Fruit fly (Drosophila melanogaster) whole organism, embryonic: ENCODE results near the gene gdl.

Source experiments
- Antp ChIP-seq: fragments of 200-800 bp; sonication (Bioruptor generic); optimal IDR thresholded peaks from 3 replicates; lab custom pipeline; 2016; ENCODE audit warnings: missing biosample characterization, missing genetic modification characterization
- BEAF-32 ChIP-seq: fragments of 200-800 bp; sonication (Bioruptor generic); optimal IDR thresholded peaks from 3 replicates; lab custom pipeline; 2017; ENCODE audit warnings: missing biosample characterization, missing genetic modification characterization, mild to moderate bottlenecking, moderate library complexity, missing genetic modification reagents
- Bgb ChIP-seq: fragments of 200-800 bp; sonication (Bioruptor generic); IDR thresholded peaks from 2 replicates; pipeline ENCODE4 v1.3.6; 2022; ENCODE audit warnings: missing biosample characterization, missing genetic modification characterization; ENCODE audit not compliant: partially characterized antibody
- CG10321 ChIP-seq: fragments of 200-800 bp; sonication (Bioruptor generic); IDR thresholded peaks from 2 replicates; pipeline ENCODE4 v1.3.6; 2022; ENCODE audit warnings: missing biosample characterization, missing genetic modification characterization
- CG1233 ChIP-seq: fragments of 200-800 bp; sonication (Bioruptor generic); optimal IDR thresholded peaks from 4 replicates; lab custom pipeline; 2018; ENCODE audit warnings: missing biosample characterization, mild to moderate bottlenecking, missing genetic modification characterization
- CG12659 ChIP-seq: fragments of 200-800 bp; sonication (Bioruptor generic); optimal IDR thresholded peaks from 3 replicates; lab custom pipeline; 2017; ENCODE audit warnings: mild to moderate bottlenecking, missing biosample characterization, missing genetic modification reagents, missing genetic modification characterization
- CG15269 ChIP-seq: fragments of 200-800 bp; sonication (Bioruptor generic); optimal IDR thresholded peaks from 2 replicates; lab custom pipeline; 2018; ENCODE audit warnings: missing biosample characterization, mild to moderate bottlenecking, missing genetic modification characterization, moderate library complexity
- CG1529 ChIP-seq: fragments of 200-800 bp; sonication (Bioruptor generic); optimal IDR thresholded peaks from 3 replicates; lab custom pipeline; 2018; ENCODE audit warnings: missing biosample characterization, missing genetic modification characterization
- CG15514 ChIP-seq: fragments of 200-800 bp; sonication (Bioruptor generic); optimal IDR thresholded peaks from 3 replicates; lab custom pipeline; 2017; ENCODE audit warnings: missing biosample characterization, missing genetic modification characterization, mild to moderate bottlenecking, moderate library complexity, missing genetic modification reagents
- CG15601 ChIP-seq: fragments of 200-800 bp; sonication (Bioruptor generic); optimal IDR thresholded peaks from 3 replicates; lab custom pipeline; 2019; ENCODE audit warnings: missing biosample characterization, mild to moderate bottlenecking, missing genetic modification characterization, moderate library complexity
- CG16863 ChIP-seq: fragments of 200-800 bp; sonication (Bioruptor generic); optimal IDR thresholded peaks from 3 replicates; lab custom pipeline; 2016; ENCODE audit warnings: missing biosample characterization, missing genetic modification characterization
- CG31365 ChIP-seq: fragments of 200-800 bp; sonication (Bioruptor generic); optimal IDR thresholded peaks from 2 replicates; lab custom pipeline; 2018; ENCODE audit warnings: missing biosample characterization, mild to moderate bottlenecking, missing genetic modification characterization
- CG32532 ChIP-seq: fragments of 200-800 bp; sonication (Bioruptor generic); IDR thresholded peaks from 2 replicates; pipeline ENCODE4 v1.3.6; 2022; ENCODE audit warnings: missing biosample characterization, missing genetic modification characterization
- CG4404 ChIP-seq: fragments of 200-800 bp; sonication (Bioruptor generic); IDR thresholded peaks from 2 replicates; pipeline ENCODE4 v1.3.6; 2022; ENCODE audit warnings: missing biosample characterization, missing genetic modification characterization
- CG6254 ChIP-seq: fragments of 200-800 bp; sonication (Bioruptor generic); optimal IDR thresholded peaks from 3 replicates; lab custom pipeline; 2017; ENCODE audit warnings: mild to moderate bottlenecking, missing biosample characterization, missing genetic modification reagents, missing genetic modification characterization
- CG6272 ChIP-seq: fragments of 200-800 bp; sonication (Bioruptor generic); IDR thresholded peaks from 2 replicates; pipeline ENCODE4 v1.3.6; 2022; ENCODE audit warnings: missing biosample characterization, missing genetic modification characterization
- CG7963 ChIP-seq: fragments of 200-800 bp; sonication (Bioruptor generic); IDR thresholded peaks from 3 replicates; pipeline ENCODE4 v1.3.6; 2022; ENCODE audit warnings: missing biosample characterization, missing genetic modification characterization; ENCODE audit not compliant: partially characterized antibody
- CG9817 ChIP-seq: fragments of 200-800 bp; sonication (Bioruptor generic); optimal IDR thresholded peaks from 2 replicates; lab custom pipeline; 2018; ENCODE audit warnings: missing biosample characterization, mild to moderate bottlenecking, missing genetic modification characterization, moderate library complexity
- CG9932 ChIP-seq: fragments of 200-800 bp; sonication (Bioruptor generic); IDR thresholded peaks from 2 replicates; pipeline ENCODE4 v1.3.6; 2022; ENCODE audit warnings: missing biosample characterization, missing genetic modification characterization
- CrebB ChIP-seq: fragments of 200-800 bp; sonication (Bioruptor generic); optimal IDR thresholded peaks from 3 replicates; lab custom pipeline; 2018; ENCODE audit warnings: missing biosample characterization, mild to moderate bottlenecking, missing genetic modification characterization
- Doc3 ChIP-seq: fragments of 200-800 bp; sonication (Bioruptor generic); IDR thresholded peaks from 3 replicates; pipeline ENCODE4 v1.3.6; 2022; ENCODE audit warnings: missing biosample characterization, missing genetic modification characterization; ENCODE audit not compliant: partially characterized antibody
- Dp ChIP-seq: fragments of 200-800 bp; sonication (Bioruptor generic); optimal IDR thresholded peaks from 2 replicates; lab custom pipeline; 2018; ENCODE audit warnings: missing biosample characterization, mild to moderate bottlenecking, missing genetic modification characterization, moderate library complexity
- ERR ChIP-seq: fragments of 200-800 bp; sonication (Bioruptor generic); optimal IDR thresholded peaks from 2 replicates; lab custom pipeline; 2016; ENCODE audit warnings: missing biosample characterization, missing genetic modification characterization
- HmgZ ChIP-seq: fragments of 200-800 bp; sonication (Bioruptor generic); optimal IDR thresholded peaks from 2 replicates; lab custom pipeline; 2018; ENCODE audit warnings: missing biosample characterization, mild to moderate bottlenecking, missing genetic modification characterization
- Jarid2 ChIP-seq: fragments of 200-800 bp; sonication (Bioruptor generic); optimal IDR thresholded peaks from 3 replicates; lab custom pipeline; 2017; ENCODE audit warnings: mild to moderate bottlenecking, missing biosample characterization, missing genetic modification reagents, missing genetic modification characterization
- Lim3 ChIP-seq: fragments of 200-800 bp; sonication (Bioruptor generic); IDR thresholded peaks from 2 replicates; pipeline ENCODE4 v1.3.6; 2022; ENCODE audit warnings: missing biosample characterization, missing genetic modification characterization
- Max ChIP-seq: fragments of 200-800 bp; sonication (Bioruptor generic); optimal IDR thresholded peaks from 2 replicates; lab custom pipeline; 2016; ENCODE audit warnings: missing biosample characterization, mild to moderate bottlenecking, missing genetic modification characterization
- Opbp ChIP-seq: fragments of 200-800 bp; sonication (Bioruptor generic); IDR thresholded peaks from 3 replicates; pipeline ENCODE4 v1.3.6; 2022; ENCODE audit warnings: missing biosample characterization, missing genetic modification characterization; ENCODE audit not compliant: partially characterized antibody
- Six4 ChIP-seq: fragments of 200-800 bp; sonication (Bioruptor generic); optimal IDR thresholded peaks from 2 replicates; lab custom pipeline; 2016; ENCODE audit warnings: missing biosample characterization, missing genetic modification characterization
- Sry-β ChIP-seq: fragments of 200-800 bp; sonication (Bioruptor generic); optimal IDR thresholded peaks from 2 replicates; lab custom pipeline; 2018; ENCODE audit warnings: missing biosample characterization, mild to moderate bottlenecking, missing genetic modification characterization, moderate library complexity
- ap ChIP-seq: fragments of 200-800 bp; sonication (Bioruptor generic); IDR thresholded peaks from 2 replicates; pipeline ENCODE4 v1.3.6; 2022; ENCODE audit warnings: missing biosample characterization, missing genetic modification characterization
- bcd ChIP-seq: fragments of 200-800 bp; sonication (Bioruptor generic); optimal IDR thresholded peaks from 2 replicates; lab custom pipeline; 2017; ENCODE audit warnings: missing biosample characterization, mild to moderate bottlenecking, missing genetic modification characterization
- br ChIP-seq: fragments of >200 bp; optimal IDR thresholded peaks from 2 replicates; lab custom pipeline; 2017
- cas ChIP-seq: fragments of 200-800 bp; sonication (Bioruptor generic); IDR thresholded peaks from 2 replicates; pipeline ENCODE4 v1.3.6; 2022; ENCODE audit warnings: missing biosample characterization, missing genetic modification characterization
- corto ChIP-seq: fragments of 200-800 bp; sonication (Bioruptor generic); optimal IDR thresholded peaks from 2 replicates; lab custom pipeline; 2016; ENCODE audit warnings: missing biosample characterization, mild to moderate bottlenecking, missing genetic modification characterization, moderate library complexity
- en ChIP-seq: fragments of 200-800 bp; sonication (Bioruptor generic); optimal IDR thresholded peaks from 2 replicates; lab custom pipeline; 2016; ENCODE audit warnings: missing biosample characterization, missing genetic modification characterization
- eyg ChIP-seq: fragments of 200-800 bp; sonication (Bioruptor generic); optimal IDR thresholded peaks from 3 replicates; lab custom pipeline; 2016; ENCODE audit warnings: missing biosample characterization, missing genetic modification characterization
- fd64A ChIP-seq: fragments of 200-800 bp; sonication (Bioruptor generic); optimal IDR thresholded peaks from 3 replicates; lab custom pipeline; 2018; ENCODE audit warnings: missing biosample characterization, mild to moderate bottlenecking, missing genetic modification characterization
- ftz-f1 ChIP-seq: fragments of 200-800 bp; sonication (Bioruptor generic); optimal IDR thresholded peaks from 2 replicates; lab custom pipeline; 2016; ENCODE audit warnings: missing biosample characterization, missing genetic modification characterization
- fu2 ChIP-seq: fragments of 200-800 bp; sonication (Bioruptor generic); optimal IDR thresholded peaks from 2 replicates; lab custom pipeline; 2016; ENCODE audit warnings: missing biosample characterization, missing genetic modification characterization
- grn ChIP-seq: fragments of 200-800 bp; sonication (Bioruptor generic); optimal IDR thresholded peaks from 3 replicates; lab custom pipeline; 2017; ENCODE audit warnings: missing biosample characterization, missing genetic modification characterization
- gro ChIP-seq: fragments of 200-800 bp; sonication (Bioruptor generic); optimal IDR thresholded peaks from 2 replicates; lab custom pipeline; 2016; ENCODE audit warnings: missing biosample characterization, missing genetic modification characterization
- hbn ChIP-seq: fragments of 200-800 bp; sonication (Bioruptor generic); IDR thresholded peaks from 2 replicates; pipeline ENCODE4 v1.3.6; 2022; ENCODE audit warnings: missing biosample characterization, missing genetic modification characterization; ENCODE audit not compliant: partially characterized antibody
- hkb ChIP-seq, 2 experiments: fragments of 200-800 bp in 1 of 2; fragments of >200 bp in 1 of 2; sonication (Bioruptor generic) in 1 of 2; IDR thresholded peaks in 1 of 2; optimal IDR thresholded peaks in 1 of 2; 2 replicates each; pipeline versions ENCODE4 v1.3.6 to Lab custom; 2017 to 2022; ENCODE audit warnings: missing biosample characterization in 1 of 2, missing genetic modification characterization in 1 of 2
- kah ChIP-seq: fragments of 200-800 bp; sonication (Bioruptor generic); optimal IDR thresholded peaks from 2 replicates; lab custom pipeline; 2018; ENCODE audit warnings: missing biosample characterization, mild to moderate bottlenecking, missing genetic modification characterization
- kay ChIP-seq: fragments of 200-800 bp; sonication (Bioruptor generic); optimal IDR thresholded peaks from 2 replicates; lab custom pipeline; 2016; ENCODE audit warnings: missing biosample characterization, missing genetic modification characterization
- luna ChIP-seq: fragments of 200-800 bp; sonication (Bioruptor generic); optimal IDR thresholded peaks from 2 replicates; lab custom pipeline; 2016; ENCODE audit warnings: missing biosample characterization, missing genetic modification characterization
- maf-S ChIP-seq: fragments of 200-800 bp; sonication (Bioruptor generic); optimal IDR thresholded peaks from 2 replicates; lab custom pipeline; 2016; ENCODE audit warnings: missing biosample characterization, missing genetic modification characterization
- oc ChIP-seq: fragments of 200-800 bp; sonication (Bioruptor generic); optimal IDR thresholded peaks from 2 replicates; lab custom pipeline; 2018; ENCODE audit warnings: missing biosample characterization, mild to moderate bottlenecking, missing genetic modification characterization, moderate library complexity
- sens ChIP-seq: fragments of 200-800 bp; sonication (Bioruptor generic); peaks from one replicate; lab custom pipeline; 2016; ENCODE audit warnings: missing biosample characterization, missing genetic modification characterization
- twi ChIP-seq: fragments of 200-800 bp; optimal IDR thresholded peaks from 2 replicates; lab custom pipeline; 2019; ENCODE audit warnings: missing biosample characterization, mild to moderate bottlenecking, missing genetic modification characterization, moderate library complexity

Gene gdl

dm6 chr3L:15514405-15514804 is 5.2 kb downstream of the gdl start (continued):
- TF ChIP-seq fu2 (GFP tag; lab: Kevin White, UChicago) (no peak), Six4 (GFP tag; lab: Kevin White, UChicago) (no peak), Dp (GFP tag; lab: Kevin White, UChicago) (peak; percentile 5), Bgb (GFP tag; lab: Robert Waterston, UW) (no peak), CG1233 (GFP tag; lab: Kevin White, UChicago) (peak; percentile 3), en (GFP tag; lab: Kevin White, UChicago) (no peak), CG7963 (GFP tag; lab: Robert Waterston, UW) (no peak), oc (tag; lab: Kevin White, UChicago) (no peak), HmgZ (peak; percentile 9), sens (GFP tag; lab: Kevin White, UChicago) (peak; percentile 61), hbn (GFP tag; lab: Robert Waterston, UW) (peak; percentile 25; the same call in 1 of the 2 replicates), Antp (GFP tag; lab: Kevin White, UChicago) (no peak), Sry-β (GFP tag; lab: Kevin White, UChicago) (no peak), CG1529 (GFP tag; lab: Kevin White, UChicago) (no peak), CG15601 (tag; lab: Kevin White, UChicago) (no peak), Max (GFP tag; lab: Kevin White, UChicago) (peak; percentile 35), corto (GFP tag; lab: Kevin White, UChicago) (no peak), eyg (GFP tag; lab: Kevin White, UChicago) (no peak), fd64A (GFP tag; lab: Kevin White, UChicago) (no peak), ap (GFP tag; lab: Robert Waterston, UW) (no peak), CG16863 (GFP tag; lab: Kevin White, UChicago) (no peak), cas (no peak), CG12659 (GFP tag; lab: Kevin White, UChicago) (no peak), luna (GFP tag; lab: Kevin White, UChicago) (no peak), CG15514 (GFP tag; lab: Kevin White, UChicago) (peak; percentile 12), CG31365 (tag; lab: Kevin White, UChicago) (no peak), Opbp (GFP tag; lab: Robert Waterston, UW) (no peak), CG6254 (GFP tag; lab: Kevin White, UChicago) (no peak), kah (GFP tag; lab: Kevin White, UChicago) (no peak), hkb (optimal IDR thresholded peaks at IDR 0.05; lab: Kevin White, UChicago) (no peak), hkb (GFP tag; IDR thresholded peaks at IDR 0.05; lab: Robert Waterston, UW) (0 out of 2 replicates have a peak, but pooled peaks have one; percentile 10), kay (GFP tag; lab: Kevin White, UChicago) (no peak), CG10321 (0 out of 2 replicates have a peak, but pooled peaks have one; percentile 45), Jarid2 (GFP tag; lab: Kevin White, UChicago) (no peak), Lim3 (GFP tag; lab: Robert Waterston, UW) (no peak), CG32532 (GFP tag; lab: Robert Waterston, UW) (peak; percentile 60; the same call in 1 of the 2 replicates), CG9932 (no peak), BEAF-32 (GFP tag; lab: Kevin White, UChicago) (no peak), ftz-f1 (GFP tag; lab: Kevin White, UChicago) (peak; percentile 86), maf-S (GFP tag; lab: Kevin White, UChicago) (no peak), gro (peak; percentile 14), CrebB (tag; lab: Kevin White, UChicago) (no peak), CG4404 (GFP tag; lab: Robert Waterston, UW) (no peak), Doc3 (GFP tag; lab: Robert Waterston, UW) (no peak; the same call in 2 of the 3 replicates), grn (GFP tag; lab: Kevin White, UChicago) (peak; percentile 22), CG9817 (tag; lab: Kevin White, UChicago) (no peak), br (no peak), CG15269 (tag; lab: Kevin White, UChicago) (no peak), CG6272 (GFP tag; lab: Robert Waterston, UW) (no peak), ERR (GFP tag; lab: Kevin White, UChicago) (no peak), twi (tag; lab: Kevin White, UChicago) (no peak), bcd (GFP tag; lab: Kevin White, UChicago) (no peak)
